Worm (Caenorhabditis elegans) whole organism, early embryonic: Measurements from ENCODE around the gene F16F9.4.
"Not testable (repeated sequence)": the region's sequence is repeated elsewhere in the genome, so short reads cannot be mapped to it uniquely, and the experiment has no call there.

Source experiments
- B0310.2 ChIP-seq: sonication (generic microtip); optimal IDR thresholded peaks from 2 replicates; lab custom pipeline; 2016; ENCODE audit warnings: mild to moderate bottlenecking, missing genetic modification characterization, missing compliant biosample characterization
- F13C5.2 ChIP-seq: sonication (generic microtip); optimal IDR thresholded peaks from 2 replicates; lab custom pipeline; 2017; ENCODE audit warnings: mild to moderate bottlenecking, missing genetic modification characterization, inconsistent platforms, missing compliant biosample characterization
- aly-1 ChIP-seq: sonication (generic microtip); optimal IDR thresholded peaks from 2 replicates; lab custom pipeline; 2016; ENCODE audit warnings: missing genetic modification characterization, missing compliant biosample characterization
- ama-1 ChIP-seq: fragments of 150-350 bp; optimal IDR thresholded peaks from 2 replicates; lab custom pipeline; 2014
- ceh-13 ChIP-seq: fragments of 200-800 bp; sonication (Bioruptor generic); optimal IDR thresholded peaks from 2 replicates; lab custom pipeline; 2018; ENCODE audit warnings: mild to moderate bottlenecking, missing genetic modification characterization, missing compliant biosample characterization
- ceh-36 ChIP-seq: sonication (generic microtip); optimal IDR thresholded peaks from 2 replicates; lab custom pipeline; 2016; ENCODE audit warnings: missing genetic modification characterization, inconsistent platforms, missing compliant biosample characterization
- ets-7 ChIP-seq: sonication (generic microtip); optimal IDR thresholded peaks from 2 replicates; lab custom pipeline; 2016; ENCODE audit warnings: missing genotype, missing genetic modification characterization, missing compliant biosample characterization
- flt-1 ChIP-seq: fragments of 200-800 bp; sonication (Bioruptor generic); IDR thresholded peaks from 2 replicates; pipeline ENCODE4 v1.3.6; 2022; ENCODE audit warnings: missing genetic modification characterization, missing compliant biosample characterization
- hmbx-1 ChIP-seq: sonication (generic microtip); optimal IDR thresholded peaks from 2 replicates; lab custom pipeline; 2016; ENCODE audit warnings: mild to moderate bottlenecking, missing genetic modification characterization, missing compliant biosample characterization
- hmg-4 ChIP-seq: fragments of 200-800 bp; sonication (Bioruptor generic); optimal IDR thresholded peaks from 2 replicates; lab custom pipeline; 2018; ENCODE audit warnings: mild to moderate bottlenecking, missing genetic modification characterization, missing compliant biosample characterization
- hnd-1 ChIP-seq: sonication (generic microtip); optimal IDR thresholded peaks from 2 replicates; lab custom pipeline; 2016; ENCODE audit warnings: missing genetic modification characterization, missing compliant biosample characterization
- pes-1 ChIP-seq: fragments of 200-800 bp; sonication (Bioruptor generic); IDR thresholded peaks from 2 replicates; pipeline ENCODE4 v1.3.6; 2022; ENCODE audit warnings: missing genetic modification reagents, missing genetic modification characterization, missing compliant biosample characterization
- scrt-1 ChIP-seq: fragments of 200-800 bp; sonication (Bioruptor generic); IDR thresholded peaks from 2 replicates; pipeline ENCODE4 v1.3.6; 2022; ENCODE audit warnings: missing genetic modification characterization, missing compliant biosample characterization
- sea-1 ChIP-seq: fragments of 200-800 bp; sonication (Bioruptor generic); conservative IDR thresholded peaks from 2 replicates; pipeline ENCODE4 v1.3.6; 2022; ENCODE audit warnings: missing genetic modification characterization, missing compliant biosample characterization
- tbx-11 ChIP-seq: fragments of 200-800 bp; sonication (Bioruptor generic); IDR thresholded peaks from 2 replicates; pipeline ENCODE4 v1.3.6; 2022; ENCODE audit warnings: missing genetic modification characterization, missing compliant biosample characterization
- tbx-37 ChIP-seq: fragments of 200-800 bp; sonication (Bioruptor generic); conservative IDR thresholded peaks from 2 replicates; pipeline ENCODE4 v1.3.6; 2022; ENCODE audit warnings: missing genetic modification reagents, missing genetic modification characterization, missing compliant biosample characterization
- tra-4 ChIP-seq: sonication (generic microtip); optimal IDR thresholded peaks from 2 replicates; lab custom pipeline; 2017; ENCODE audit warnings: missing genetic modification characterization, missing compliant biosample characterization

F16F9.4 gene

ce11 chrX:8419252-8419651 is 43.9 kb downstream of the F16F9.4 start:
- TF ChIP-seq tbx-11 (no peak), pes-1 (GFP tag; lab: Robert Waterston, UW) (0 out of 2 replicates have a peak, but pooled peaks have one; percentile 21)

ce11 chrX:8418382-8418781 is 44.8 kb downstream of the F16F9.4 start, which contains the start of gene spp-13:
Gene spp-13 (minus strand): TSS chrX:8418524.
- TF ChIP-seq tra-4 (tag; lab: Kevin White, UChicago) (no peak), ama-1 (lab: Kevin White, UChicago) (peak; percentile 56)

ce11 chrX:8417727-8418126 is 45.4 kb downstream of the F16F9.4 start:
- no peak for TF ChIP-seq tbx-37 (GFP tag; lab: Robert Waterston, UW)
- TF ChIP-seq sea-1 = no peak
- TF ChIP-seq aly-1 (tag; lab: Kevin White, UChicago) = no peak
- no peak for TF ChIP-seq ceh-13 (GFP tag; lab: Kevin White, UChicago)
- TF ChIP-seq pes-1 (GFP tag; lab: Robert Waterston, UW) = no peak
- no peak for TF ChIP-seq ceh-36 (tag; lab: Kevin White, UChicago)
- no peak for TF ChIP-seq tra-4 (tag; lab: Kevin White, UChicago)
- no peak for TF ChIP-seq hnd-1 (tag; lab: Kevin White, UChicago)
- no peak for TF ChIP-seq hmg-4
- TF ChIP-seq ama-1 (lab: Kevin White, UChicago) = no peak

ce11 chrX:8416819-8417218 is 46.3 kb downstream of the F16F9.4 start, which contains the start of gene ced-8:
Gene ced-8 (minus strand): TSS chrX:8416919.
- no peak for TF ChIP-seq tra-4 (tag; lab: Kevin White, UChicago)
- no peak for TF ChIP-seq hnd-1 (tag; lab: Kevin White, UChicago)

- TF ChIP-seq ceh-36 (tag; lab: Kevin White, UChicago) = no peak
- TF ChIP-seq scrt-1 (GFP tag; lab: Robert Waterston, UW) = no peak
- TF ChIP-seq B0310.2 (tag; lab: Kevin White, UChicago) = no peak
- TF ChIP-seq sea-1 = no peak
- no peak for TF ChIP-seq ceh-13 (GFP tag; lab: Kevin White, UChicago)
- TF ChIP-seq tbx-11 = no peak
- TF ChIP-seq ets-7 (tag; lab: Kevin White, UChicago) = no peak
- no peak for TF ChIP-seq flt-1 (GFP tag; lab: Robert Waterston, UW)
- TF ChIP-seq tbx-37 (GFP tag; lab: Robert Waterston, UW) = no peak
- no peak for TF ChIP-seq hmg-4
- TF ChIP-seq ama-1 (lab: Kevin White, UChicago) = no peak
- no peak for TF ChIP-seq tra-4 (tag; lab: Kevin White, UChicago)
- TF ChIP-seq aly-1 (tag; lab: Kevin White, UChicago) = no peak
- no peak for TF ChIP-seq hnd-1 (tag; lab: Kevin White, UChicago)
- no peak for TF ChIP-seq hmbx-1 (tag; lab: Kevin White, UChicago)
- TF ChIP-seq F13C5.2 (tag; lab: Kevin White, UChicago) = no peak
Observed at ce11 chrX:8413130-8413529, 50.0 kb downstream of the F16F9.4 start, which contains the start of gene F08F1.4. Gene F08F1.4 (plus strand): TSS chrX:8413430.

ce11 chrX:8410754-8411153 is 52.4 kb downstream of the F16F9.4 start, which contains the start of gene F08F1.9:
Gene F08F1.9 (minus strand): TSS chrX:8410854.
- TF ChIP-seq flt-1 (GFP tag; lab: Robert Waterston, UW); tbx-11; ama-1 (lab: Kevin White, UChicago): not testable (repeated sequence)
